Fruit fly (Drosophila melanogaster) whole organism, embryonic: ENCODE data around the gene heph.

Experiments
- Aef1 ChIP-seq: fragments of 200-800 bp; sonication (Bioruptor generic); IDR thresholded peaks from 3 replicates; pipeline ENCODE4 v1.3.6; 2022; ENCODE audit warnings: missing biosample characterization, missing genetic modification characterization
- Atf6 ChIP-seq: fragments of 200-800 bp; sonication (Bioruptor generic); IDR thresholded peaks from 2 replicates; pipeline ENCODE4 v1.3.6; 2022; ENCODE audit warnings: missing biosample characterization, missing genetic modification characterization
- CG10209 ChIP-seq: fragments of 200-800 bp; sonication (Bioruptor generic); optimal IDR thresholded peaks from 3 replicates; lab custom pipeline; 2017; ENCODE audit warnings: missing biosample characterization, mild to moderate bottlenecking, missing genetic modification characterization, missing genetic modification reagents
- CG1024 ChIP-seq: fragments of 200-800 bp; sonication (Bioruptor generic); IDR thresholded peaks from 2 replicates; pipeline ENCODE4 v1.3.6; 2022; ENCODE audit warnings: missing biosample characterization, missing genetic modification characterization
- CG10267 ChIP-seq: fragments of 200-800 bp; sonication (Bioruptor generic); optimal IDR thresholded peaks from 2 replicates; lab custom pipeline; 2018; ENCODE audit warnings: missing biosample characterization, mild to moderate bottlenecking, missing genetic modification characterization, moderate library complexity
- CG12071 ChIP-seq: fragments of 200-800 bp; sonication (Bioruptor generic); optimal IDR thresholded peaks from 3 replicates; lab custom pipeline; 2018; ENCODE audit warnings: missing biosample characterization, mild to moderate bottlenecking, missing genetic modification characterization
- CG13287 ChIP-seq: fragments of 200-800 bp; sonication (Bioruptor generic); IDR thresholded peaks from 2 replicates; pipeline ENCODE4 v1.3.6; 2022; ENCODE audit warnings: missing biosample characterization, missing genetic modification characterization; ENCODE audit not compliant: partially characterized antibody
- CG14860 ChIP-seq: fragments of 200-800 bp; sonication (Bioruptor generic); IDR thresholded peaks from 3 replicates; pipeline ENCODE4 v1.3.6; 2022; ENCODE audit warnings: missing biosample characterization, missing genetic modification characterization; ENCODE audit not compliant: partially characterized antibody
- CG1529 ChIP-seq: fragments of 200-800 bp; sonication (Bioruptor generic); optimal IDR thresholded peaks from 3 replicates; lab custom pipeline; 2018; ENCODE audit warnings: missing biosample characterization, missing genetic modification characterization
- CG17328 ChIP-seq: fragments of 200-800 bp; sonication (Bioruptor generic); IDR thresholded peaks from 2 replicates; pipeline ENCODE4 v1.3.6; 2022; ENCODE audit warnings: missing biosample characterization, missing genetic modification characterization
- CG1792 ChIP-seq: fragments of 200-800 bp; sonication (Bioruptor generic); optimal IDR thresholded peaks from 2 replicates; lab custom pipeline; 2016; ENCODE audit warnings: missing biosample characterization, missing genetic modification characterization
- CG18262 ChIP-seq: fragments of 200-800 bp; optimal IDR thresholded peaks from 3 replicates; lab custom pipeline; 2019; ENCODE audit warnings: missing biosample characterization, mild to moderate bottlenecking, missing genetic modification characterization, moderate library complexity
- CG30020 ChIP-seq: fragments of 200-800 bp; optimal IDR thresholded peaks from 2 replicates; lab custom pipeline; 2019; ENCODE audit warnings: missing biosample characterization, mild to moderate bottlenecking, missing genetic modification characterization, moderate library complexity
- CG3281 ChIP-seq: fragments of 200-800 bp; sonication (Bioruptor generic); optimal IDR thresholded peaks from 3 replicates; lab custom pipeline; 2017; ENCODE audit warnings: missing biosample characterization, mild to moderate bottlenecking, missing genetic modification characterization
- CG4360 ChIP-seq: fragments of 200-800 bp; sonication (Bioruptor generic); IDR thresholded peaks from 2 replicates; pipeline ENCODE4 v1.3.6; 2022; ENCODE audit warnings: missing biosample characterization, missing genetic modification characterization
- CG4854 ChIP-seq: fragments of 200-800 bp; sonication (Bioruptor generic); optimal IDR thresholded peaks from 2 replicates; lab custom pipeline; 2016; ENCODE audit warnings: missing biosample characterization, missing genetic modification characterization, inconsistent platforms
- CG6254 ChIP-seq: fragments of 200-800 bp; sonication (Bioruptor generic); optimal IDR thresholded peaks from 3 replicates; lab custom pipeline; 2017; ENCODE audit warnings: mild to moderate bottlenecking, missing biosample characterization, missing genetic modification reagents, missing genetic modification characterization
- CG6654 ChIP-seq: fragments of 200-800 bp; sonication (Bioruptor generic); optimal IDR thresholded peaks from 2 replicates; lab custom pipeline; 2017; ENCODE audit warnings: missing biosample characterization, mild to moderate bottlenecking, missing genetic modification characterization
- CG9437 ChIP-seq: fragments of 200-800 bp; sonication (Bioruptor generic); optimal IDR thresholded peaks from 2 replicates; lab custom pipeline; 2018; ENCODE audit warnings: missing biosample characterization, mild to moderate bottlenecking, missing genetic modification characterization
- CG9797 ChIP-seq: fragments of 200-800 bp; sonication (Bioruptor generic); optimal IDR thresholded peaks from 3 replicates; lab custom pipeline; 2018; ENCODE audit warnings: missing biosample characterization, mild to moderate bottlenecking, missing genetic modification characterization
- Doc3 ChIP-seq: fragments of 200-800 bp; sonication (Bioruptor generic); IDR thresholded peaks from 3 replicates; pipeline ENCODE4 v1.3.6; 2022; ENCODE audit warnings: missing biosample characterization, missing genetic modification characterization; ENCODE audit not compliant: partially characterized antibody
- Ets65A ChIP-seq: fragments of 200-800 bp; sonication (Bioruptor generic); peaks from one replicate; lab custom pipeline; 2016; ENCODE audit warnings: missing biosample characterization, missing genetic modification characterization
- H2.0 ChIP-seq: fragments of 200-800 bp; sonication (Bioruptor generic); IDR thresholded peaks from 2 replicates; pipeline ENCODE4 v1.3.6; 2022; ENCODE audit warnings: missing biosample characterization, missing genetic modification characterization
- HHEX ChIP-seq: fragments of 200-800 bp; sonication (Bioruptor generic); optimal IDR thresholded peaks from 3 replicates; lab custom pipeline; 2017; ENCODE audit warnings: missing biosample characterization, mild to moderate bottlenecking, missing genetic modification characterization, missing genetic modification reagents
- HmgD ChIP-seq: fragments of 200-800 bp; sonication (Bioruptor generic); optimal IDR thresholded peaks from 3 replicates; lab custom pipeline; 2016; ENCODE audit warnings: missing biosample characterization, missing genetic modification characterization
- Hsf ChIP-seq: fragments of 200-800 bp; sonication (Bioruptor generic); optimal IDR thresholded peaks from 3 replicates; lab custom pipeline; 2016; ENCODE audit warnings: missing biosample characterization, missing genetic modification characterization
- MTF-1 ChIP-seq: fragments of 200-800 bp; sonication (Bioruptor generic); optimal IDR thresholded peaks from 2 replicates; lab custom pipeline; 2018; ENCODE audit warnings: missing biosample characterization, mild to moderate bottlenecking, missing genetic modification characterization, borderline replicate concordance
- Poxn ChIP-seq: fragments of 200-800 bp; sonication (Bioruptor generic); IDR thresholded peaks from 2 replicates; pipeline ENCODE4 v1.3.6; 2022; ENCODE audit warnings: missing biosample characterization, missing genetic modification characterization
- Scr ChIP-seq: fragments of 200-800 bp; sonication (Bioruptor generic); IDR thresholded peaks from 2 replicates; pipeline ENCODE4 v1.3.6; 2022; ENCODE audit warnings: missing biosample characterization, missing genetic modification characterization; ENCODE audit not compliant: partially characterized antibody
- Sin3A ChIP-seq: fragments of >200 bp; optimal IDR thresholded peaks from 2 replicates; lab custom pipeline; 2018
- abd-A ChIP-seq: fragments of 200-800 bp; sonication (Bioruptor generic); optimal IDR thresholded peaks from 3 replicates; lab custom pipeline; 2019; ENCODE audit warnings: missing biosample characterization, mild to moderate bottlenecking, missing genetic modification characterization, moderate library complexity
- bsh ChIP-seq, 2 experiments: fragments of 200-800 bp; sonication (Bioruptor generic); optimal IDR thresholded peaks; 2 replicates each; lab custom pipeline; 2017 to 2018; ENCODE audit warnings: mild to moderate bottlenecking in 2 of 2, missing biosample characterization in 2 of 2, missing genetic modification characterization in 2 of 2, moderate library complexity in 1 of 2
- cato ChIP-seq: fragments of 200-800 bp; sonication (Bioruptor generic); optimal IDR thresholded peaks from 2 replicates; lab custom pipeline; 2016; ENCODE audit warnings: missing biosample characterization, missing genetic modification characterization, borderline replicate concordance
- gem ChIP-seq: fragments of 200-800 bp; sonication (Bioruptor generic); optimal IDR thresholded peaks from 2 replicates; lab custom pipeline; 2019; ENCODE audit warnings: missing biosample characterization, mild to moderate bottlenecking, missing genetic modification characterization, moderate library complexity
- gfzf ChIP-seq: fragments of 200-800 bp; sonication (Bioruptor generic); optimal IDR thresholded peaks from 2 replicates; lab custom pipeline; 2016; ENCODE audit warnings: missing biosample characterization, mild to moderate bottlenecking, missing genetic modification characterization, moderate library complexity
- gro ChIP-seq: fragments of 200-800 bp; sonication (Bioruptor generic); optimal IDR thresholded peaks from 2 replicates; lab custom pipeline; 2016; ENCODE audit warnings: missing biosample characterization, missing genetic modification characterization
- inv ChIP-seq: fragments of 200-800 bp; sonication (Bioruptor generic); IDR thresholded peaks from 2 replicates; pipeline ENCODE4 v1.3.6; 2022; ENCODE audit warnings: missing biosample characterization, missing genetic modification characterization; ENCODE audit not compliant: partially characterized antibody
- jing ChIP-seq: fragments of 200-800 bp; sonication (Bioruptor generic); optimal IDR thresholded peaks from 2 replicates; lab custom pipeline; 2018; ENCODE audit warnings: missing biosample characterization, mild to moderate bottlenecking, missing genetic modification characterization
- otp ChIP-seq: fragments of 200-800 bp; sonication (Bioruptor generic); IDR thresholded peaks from 3 replicates; pipeline ENCODE4, ENCODE4 v1.3.6; 2022; ENCODE audit warnings: missing biosample characterization, missing genetic modification characterization
- pb ChIP-seq: fragments of 200-800 bp; sonication (Bioruptor generic); optimal IDR thresholded peaks from 3 replicates; lab custom pipeline; 2016; ENCODE audit warnings: missing biosample characterization, missing genetic modification characterization
- rib ChIP-seq: fragments of 200-800 bp; sonication (Bioruptor generic); IDR thresholded peaks from 2 replicates; pipeline ENCODE4 v1.3.6; 2022; ENCODE audit warnings: missing biosample characterization, missing genetic modification characterization
- ro ChIP-seq: fragments of 200-800 bp; sonication (Bioruptor generic); IDR thresholded peaks from 2 replicates; pipeline ENCODE4 v1.3.6; 2022; ENCODE audit warnings: missing biosample characterization, missing genetic modification characterization
- sd ChIP-seq: fragments of 200-800 bp; sonication (Bioruptor generic); optimal IDR thresholded peaks from 3 replicates; lab custom pipeline; 2018; ENCODE audit warnings: missing biosample characterization, mild to moderate bottlenecking, missing genetic modification characterization, moderate library complexity
- tap ChIP-seq: fragments of 200-800 bp; optimal IDR thresholded peaks from 3 replicates; lab custom pipeline; 2019; ENCODE audit warnings: missing biosample characterization, mild to moderate bottlenecking, missing genetic modification characterization, moderate library complexity
- tll ChIP-seq, 2 experiments: fragments of 200-800 bp in 1 of 2; fragments of >200 bp in 1 of 2; sonication (Bioruptor generic) in 1 of 2; optimal IDR thresholded peaks; 2 replicates each; lab custom pipeline; 2017 to 2019; ENCODE audit warnings: missing biosample characterization in 2 of 2, missing genetic modification characterization in 2 of 2, mild to moderate bottlenecking in 1 of 2, moderate library complexity in 1 of 2
- twi ChIP-seq: fragments of 200-800 bp; optimal IDR thresholded peaks from 2 replicates; lab custom pipeline; 2019; ENCODE audit warnings: missing biosample characterization, mild to moderate bottlenecking, missing genetic modification characterization, moderate library complexity
- unc-4 ChIP-seq: fragments of 200-800 bp; sonication (Bioruptor generic); IDR thresholded peaks from 2 replicates; pipeline ENCODE4 v1.3.6; 2022; ENCODE audit warnings: missing biosample characterization, missing genetic modification characterization; ENCODE audit not compliant: partially characterized antibody
- wdn ChIP-seq: fragments of 200-800 bp; sonication (Bioruptor generic); IDR thresholded peaks from 2 replicates; pipeline ENCODE4 v1.3.6; 2022; ENCODE audit warnings: missing biosample characterization, missing genetic modification characterization
- wor ChIP-seq: fragments of 200-800 bp; sonication (Bioruptor generic); IDR thresholded peaks from 2 replicates; pipeline ENCODE4 v1.3.6; 2022; ENCODE audit warnings: missing biosample characterization, missing genetic modification characterization

The heph gene

dm6 chr3R:31977548-31978133 is 37.7 kb downstream of the heph start, which contains the start of gene CG2003 (continued):
- TF ChIP-seq HHEX (GFP tag; lab: Kevin White, UChicago) (peak; percentile 52), CG10267 (tag; lab: Kevin White, UChicago) (peak; percentile 23), CG10209 (GFP tag; lab: Kevin White, UChicago) (peak; percentile 61), bsh (GFP tag; optimal IDR thresholded peaks at IDR 0.05; lab: Kevin White, UChicago) (peak in 1 of 2 experiments; percentile 61), otp (peak; percentile 50; the same call in 1 of the 3 replicates), CG13287 (no peak), abd-A (tag; lab: Kevin White, UChicago) (peak; percentile 69), ro (no peak), CG6254 (no peak), Hsf (GFP tag; lab: Kevin White, UChicago) (peak; percentile 81), CG3281 (GFP tag; lab: Kevin White, UChicago) (peak; percentile 60), cato (GFP tag; lab: Kevin White, UChicago) (no peak), rib (GFP tag; lab: Robert Waterston, UW) (no peak), CG14860 (GFP tag; lab: Robert Waterston, UW) (no peak), CG4854 (GFP tag; lab: Kevin White, UChicago) (peak; percentile 8), CG6654 (GFP tag; lab: Kevin White, UChicago) (no peak), tap (tag; lab: Kevin White, UChicago) (peak; percentile 50), CG30020 (tag; lab: Kevin White, UChicago) (no peak), CG17328 (GFP tag; lab: Robert Waterston, UW) (peak; percentile 30; the same call in 1 of the 2 replicates), unc-4 (GFP tag; lab: Robert Waterston, UW) (no peak), gfzf (GFP tag; lab: Kevin White, UChicago) (no peak), inv (GFP tag; lab: Robert Waterston, UW) (no peak), CG18262 (tag; lab: Kevin White, UChicago) (peak; percentile 55), CG4360 (GFP tag; lab: Robert Waterston, UW) (no peak), gro (GFP tag; lab: Kevin White, UChicago) (peak; percentile 75), CG9437 (GFP tag; lab: Kevin White, UChicago) (peak; percentile 44), tll (GFP tag; optimal IDR thresholded peaks at IDR 0.05; lab: Kevin White, UChicago) (no peak), HmgD (GFP tag; lab: Kevin White, UChicago) (no peak), Scr (no peak), wdn (GFP tag; lab: Robert Waterston, UW) (peak; percentile 56; the same call in 1 of the 2 replicates), H2.0 (GFP tag; lab: Robert Waterston, UW) (peak; percentile 70), gem (tag; lab: Kevin White, UChicago) (peak; percentile 82), wor (0 out of 2 replicates have a peak, but pooled peaks have one; percentile 29), CG9797 (no peak), Aef1 (GFP tag; lab: Robert Waterston, UW) (peak; percentile 51), pb (GFP tag; lab: Kevin White, UChicago) (peak; percentile 64), CG1792 (GFP tag; lab: Kevin White, UChicago) (peak; percentile 57), CG1024 (GFP tag; lab: Robert Waterston, UW) (no peak; the same call in 1 of the 2 replicates), CG12071 (peak; percentile 63), Sin3A (no peak), Doc3 (no peak), MTF-1 (GFP tag; lab: Kevin White, UChicago) (no peak), twi (tag; lab: Kevin White, UChicago) (no peak), Ets65A (GFP tag; lab: Kevin White, UChicago) (peak; percentile 95), Poxn (GFP tag; lab: Robert Waterston, UW) (0 out of 2 replicates have a peak, but pooled peaks have one; percentile 35), Atf6 (GFP tag; lab: Robert Waterston, UW) (peak; percentile 71), sd (tag; lab: Kevin White, UChicago) (peak; percentile 77), jing (GFP tag; lab: Kevin White, UChicago) (no peak), CG1529 (no peak)
